Fruit fly (Drosophila melanogaster): ENCODE results near the gene Hsp22.

Hsp22 gene

dm6 chr3L:9373374-9374004, 758 bp downstream of the Hsp22 start:
- TF ChIP-seq rn (GFP tag; IDR thresholded peaks at IDR 0.05) (peak; percentile 64), CG8301 (tag; optimal IDR thresholded peaks at IDR 0.05) (peak; percentile 70), CG13204 (GFP tag; optimal IDR thresholded peaks at IDR 0.05) (no peak), D1 (tag; optimal IDR thresholded peaks at IDR 0.05) (no peak), fd96Ca (GFP tag; IDR thresholded peaks at IDR 0.05) (peak; percentile 82), Ets98B (GFP tag; IDR thresholded peaks at IDR 0.05) (peak; percentile 88), CG4496 (GFP tag; IDR thresholded peaks at IDR 0.05) (peak; percentile 93), EcR (GFP tag; optimal IDR thresholded peaks at IDR 0.05) (peak; percentile 90), CG34367 (tag; optimal IDR thresholded peaks at IDR 0.05) (peak; percentile 44), CG14655 (GFP tag; optimal IDR thresholded peaks at IDR 0.05) (peak; percentile 84), gl (tag; optimal IDR thresholded peaks at IDR 0.05) (peak; percentile 19), Snoo (tag; optimal IDR thresholded peaks at IDR 0.05) (peak; percentile 67), CG10348 (GFP tag; IDR thresholded peaks at IDR 0.05) (peak; percentile 6; the same call in 1 of the 2 replicates), Pif1A (GFP tag; optimal IDR thresholded peaks at IDR 0.05) (peak; percentile 16), CG12605 (GFP tag; IDR thresholded peaks at IDR 0.05) (peak; percentile 81), CG17806 (tag; optimal IDR thresholded peaks at IDR 0.05) (peak; percentile 74), CG15710 (tag; optimal IDR thresholded peaks at IDR 0.05) (peak; percentile 70), CG32121 (GFP tag; IDR thresholded peaks at IDR 0.05) (peak; percentile 89), CG8159 (tag; optimal IDR thresholded peaks at IDR 0.05) (peak; percentile 73), Pif1B (GFP tag; optimal IDR thresholded peaks at IDR 0.05) (peak; percentile 73), CG9948 (tag; optimal IDR thresholded peaks at IDR 0.05) (peak; percentile 67)

DNA sequence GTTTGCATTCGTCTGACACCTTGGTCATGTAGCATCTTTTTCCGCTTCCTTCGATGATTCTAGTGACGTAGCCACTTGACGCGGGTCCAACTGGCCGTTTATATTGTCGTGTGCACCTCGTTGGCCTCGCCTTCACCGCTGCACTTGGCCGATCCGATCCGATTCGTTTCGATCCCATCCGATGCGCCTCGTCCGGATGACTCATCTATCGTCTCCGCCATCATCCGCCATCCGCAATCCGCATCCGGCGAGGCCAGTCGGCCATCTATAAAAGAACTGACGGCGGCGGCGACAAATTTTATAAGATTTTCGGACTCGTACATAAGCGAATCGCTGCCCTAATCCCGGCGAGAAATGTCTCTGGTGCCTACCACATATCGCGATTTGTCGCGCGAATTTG, 2.4 kb downstream of the Hsp22 start, which contains the start of gene CG4461:
TSS of gene CG4461 (plus strand) at position 301 of the 400 bp plus-strand sequence.
- TF ChIP-seq CG10348 (GFP tag; IDR thresholded peaks at IDR 0.05) (no peak), CG12605 (GFP tag; IDR thresholded peaks at IDR 0.05) (no peak), CG15710 (tag; optimal IDR thresholded peaks at IDR 0.05) (no peak), CG13204 (GFP tag; optimal IDR thresholded peaks at IDR 0.05) (no peak), CG17806 (tag; optimal IDR thresholded peaks at IDR 0.05) (no peak)

DNA sequence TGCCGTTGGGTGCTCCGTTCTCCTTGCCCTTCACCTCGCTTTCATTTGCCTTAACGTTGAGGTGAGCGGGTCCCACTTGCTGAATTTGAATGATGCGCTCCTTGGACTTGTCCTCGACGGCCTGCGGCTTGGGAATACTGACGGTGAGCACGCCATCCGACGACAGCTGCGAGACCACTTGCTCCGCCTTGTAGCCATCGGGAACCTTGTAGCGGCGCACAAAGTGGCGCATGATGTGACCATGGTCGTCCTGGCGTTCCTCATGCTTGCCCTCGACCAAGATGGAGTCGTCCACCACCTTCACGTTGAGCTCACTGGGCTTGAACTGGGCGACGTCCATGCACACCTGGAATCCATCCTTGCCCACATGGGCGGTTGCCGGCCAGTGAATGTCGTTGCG, 3.8 kb downstream of the Hsp22 start:
- TF ChIP-seq Ets98B (GFP tag; IDR thresholded peaks at IDR 0.05) (no peak), CG13204 (GFP tag; optimal IDR thresholded peaks at IDR 0.05) (no peak), CG15710 (tag; optimal IDR thresholded peaks at IDR 0.05) (no peak), Snoo (tag; optimal IDR thresholded peaks at IDR 0.05) (no peak), CG8159 (tag; optimal IDR thresholded peaks at IDR 0.05) (no peak), Pif1B (GFP tag; optimal IDR thresholded peaks at IDR 0.05) (no peak), Pif1A (GFP tag; optimal IDR thresholded peaks at IDR 0.05) (no peak), CG10348 (GFP tag; IDR thresholded peaks at IDR 0.05) (no peak)

DNA sequence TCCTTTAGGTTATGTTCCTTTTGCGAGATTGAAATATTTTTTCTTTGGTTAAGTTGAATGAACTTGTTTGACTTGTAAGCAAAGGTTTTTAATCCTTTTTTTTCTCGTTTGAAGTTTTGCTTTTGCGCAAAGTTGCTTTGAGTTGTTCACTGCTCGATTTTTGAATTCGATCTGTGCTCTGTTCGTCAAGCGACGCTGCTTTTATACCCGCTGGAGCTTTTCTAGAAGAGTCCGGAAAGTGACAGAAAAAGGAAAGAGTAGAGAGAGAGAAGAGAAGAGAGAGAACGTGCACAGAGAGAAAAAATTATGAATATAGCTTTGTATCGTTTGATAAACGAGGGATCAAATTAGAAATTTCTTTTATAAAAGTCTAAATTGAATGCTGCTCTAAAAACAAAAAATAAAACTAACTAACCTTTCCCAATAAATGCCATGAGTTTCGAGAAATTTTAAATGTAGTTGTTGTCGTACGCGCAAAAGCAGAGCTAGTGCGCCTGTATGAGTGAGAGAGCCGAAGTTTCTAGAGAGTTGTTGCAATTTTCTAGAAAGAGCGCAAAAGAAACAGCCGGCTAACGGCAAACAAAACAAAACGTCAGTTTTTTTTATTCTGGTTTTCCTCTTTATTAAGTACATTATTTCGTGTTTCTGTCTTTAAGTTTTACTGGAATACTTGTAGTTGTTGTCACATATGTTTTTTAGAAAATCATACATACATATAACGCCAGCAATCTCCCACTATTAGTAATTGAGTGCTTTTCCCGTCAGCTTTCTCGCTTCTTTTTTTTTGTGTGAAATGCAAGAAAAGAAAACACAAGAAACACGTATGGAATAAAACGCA, 4.7 kb downstream of the Hsp22 start, which contains the start of gene Hsp26:
TSS of gene Hsp26 (minus strand) at position 230 of the 838 bp plus-strand sequence.
- TF ChIP-seq CG9948 (tag; optimal IDR thresholded peaks at IDR 0.05) (peak; percentile 87), CG10348 (GFP tag; IDR thresholded peaks at IDR 0.05) (0 out of 2 replicates have a peak, but pooled peaks have one; percentile 34), D1 (tag; optimal IDR thresholded peaks at IDR 0.05) (no peak), EcR (GFP tag; optimal IDR thresholded peaks at IDR 0.05) (peak; percentile 97), CG15710 (tag; optimal IDR thresholded peaks at IDR 0.05) (peak; percentile 79), CG32121 (GFP tag; IDR thresholded peaks at IDR 0.05) (peak; percentile 95), CG8159 (tag; optimal IDR thresholded peaks at IDR 0.05) (peak; percentile 88), rn (GFP tag; IDR thresholded peaks at IDR 0.05) (peak; percentile 78), CG14655 (GFP tag; optimal IDR thresholded peaks at IDR 0.05) (peak; percentile 90), Pif1B (GFP tag; optimal IDR thresholded peaks at IDR 0.05) (peak; percentile 93), gl (tag; optimal IDR thresholded peaks at IDR 0.05) (peak; percentile 85), CG34367 (tag; optimal IDR thresholded peaks at IDR 0.05) (peak; percentile 85), CG8301 (tag; optimal IDR thresholded peaks at IDR 0.05) (peak; percentile 89), Pif1A (GFP tag; optimal IDR thresholded peaks at IDR 0.05) (peak; percentile 95), fd96Ca (GFP tag; IDR thresholded peaks at IDR 0.05) (peak; percentile 70), Snoo (tag; optimal IDR thresholded peaks at IDR 0.05) (peak; percentile 88), CG4496 (GFP tag; IDR thresholded peaks at IDR 0.05) (peak; percentile 95), CG12605 (GFP tag; IDR thresholded peaks at IDR 0.05) (peak; percentile 93), Ets98B (GFP tag; IDR thresholded peaks at IDR 0.05) (peak; percentile 95), CG13204 (GFP tag; optimal IDR thresholded peaks at IDR 0.05) (no peak), CG17806 (tag; optimal IDR thresholded peaks at IDR 0.05) (peak; percentile 89)

- peak; percentile 11 for TF ChIP-seq Pif1B (GFP tag; optimal IDR thresholded peaks at IDR 0.05)
- peak; percentile 80 for TF ChIP-seq CG13204 (GFP tag; optimal IDR thresholded peaks at IDR 0.05)
- TF ChIP-seq CG17806 (tag; optimal IDR thresholded peaks at IDR 0.05), result no peak
- TF ChIP-seq fd96Ca (GFP tag; IDR thresholded peaks at IDR 0.05), result no peak
- TF ChIP-seq CG8301 (tag; optimal IDR thresholded peaks at IDR 0.05), result no peak
- 0 out of 2 replicates have a peak, but pooled peaks have one; percentile 39 for TF ChIP-seq CG12605 (GFP tag; IDR thresholded peaks at IDR 0.05)
- no peak for TF ChIP-seq CG10348 (GFP tag; IDR thresholded peaks at IDR 0.05)
- TF ChIP-seq Snoo (tag; optimal IDR thresholded peaks at IDR 0.05), result no peak
- TF ChIP-seq CG9948 (tag; optimal IDR thresholded peaks at IDR 0.05), result no peak
- 0 out of 3 replicates have a peak, but pooled peaks have one; percentile 41 for TF ChIP-seq CG4496 (GFP tag; IDR thresholded peaks at IDR 0.05)
Measured at dm6 chr3L:9379484-9380343, 7.0 kb downstream of the Hsp22 start, which contains the start of gene Hsp67Ba. Hsp67Ba (minus strand) TSS chr3L:9379534.

All from whole organism, pupa.